Fruit fly (Drosophila melanogaster) whole organism, prepupa: ENCODE data around the gene CG2901.
A peak's percentile ranks its signal among the peaks of the same experiment; 100 is the strongest.

Experiments used
- Blimp-1 ChIP-seq: fragments of 200-800 bp; sonication (Bioruptor generic); optimal IDR thresholded peaks from 3 replicates; lab custom pipeline; 2017; ENCODE audit warnings: missing biosample characterization, missing genetic modification characterization, mild to moderate bottlenecking, moderate library complexity, missing genetic modification reagents
- CG10631 ChIP-seq: fragments of 200-800 bp; sonication (Bioruptor generic); optimal IDR thresholded peaks from 2 replicates; lab custom pipeline; 2016; ENCODE audit warnings: missing biosample characterization, missing genetic modification characterization
- CG10669 ChIP-seq: fragments of 200-800 bp; sonication (Bioruptor generic); optimal IDR thresholded peaks from 3 replicates; lab custom pipeline; 2018; ENCODE audit warnings: missing biosample characterization, mild to moderate bottlenecking, missing genetic modification characterization, moderate library complexity
- CG11294 ChIP-seq: fragments of 200-800 bp; sonication (Bioruptor generic); IDR thresholded peaks from 2 replicates; pipeline ENCODE4 v1.3.6; 2022; ENCODE audit warnings: missing biosample characterization, missing genetic modification characterization
- CG11762 ChIP-seq: fragments of 200-800 bp; sonication (Bioruptor generic); optimal IDR thresholded peaks from 3 replicates; lab custom pipeline; 2016; ENCODE audit warnings: missing biosample characterization, missing genetic modification characterization; ENCODE audit not compliant: insufficient read depth
- CG11902 ChIP-seq: fragments of 200-800 bp; sonication (Bioruptor generic); optimal IDR thresholded peaks from 3 replicates; lab custom pipeline; 2016; ENCODE audit warnings: missing biosample characterization, missing genetic modification characterization
- CG15336 ChIP-seq: fragments of 200-800 bp; sonication (Bioruptor generic); IDR thresholded peaks from 2 replicates; pipeline ENCODE4 v1.3.6; 2022; ENCODE audit warnings: missing biosample characterization, missing genetic modification characterization
- CG1621 ChIP-seq: fragments of 200-800 bp; sonication (Bioruptor generic); optimal IDR thresholded peaks from 3 replicates; lab custom pipeline; 2018; ENCODE audit warnings: missing biosample characterization, mild to moderate bottlenecking, missing genetic modification characterization
- CG16779 ChIP-seq: fragments of 200-800 bp; sonication (Bioruptor generic); optimal IDR thresholded peaks from 3 replicates; lab custom pipeline; 2017; ENCODE audit warnings: missing biosample characterization, mild to moderate bottlenecking, missing genetic modification characterization
- CG3032 ChIP-seq: fragments of 200-800 bp; optimal IDR thresholded peaks from 2 replicates; lab custom pipeline; 2019; ENCODE audit warnings: missing biosample characterization, mild to moderate bottlenecking, missing genetic modification characterization, moderate library complexity
- CG31627 ChIP-seq: fragments of 200-800 bp; sonication (Bioruptor generic); optimal IDR thresholded peaks from 3 replicates; lab custom pipeline; 2016; ENCODE audit warnings: missing biosample characterization, missing genetic modification characterization
- CG32006 ChIP-seq: fragments of 200-800 bp; sonication (Bioruptor generic); optimal IDR thresholded peaks from 3 replicates; lab custom pipeline; 2017; ENCODE audit warnings: missing biosample characterization, mild to moderate bottlenecking, missing genetic modification characterization
- CG34406 ChIP-seq: fragments of 200-800 bp; sonication (Bioruptor generic); optimal IDR thresholded peaks from 3 replicates; lab custom pipeline; 2016; ENCODE audit warnings: missing biosample characterization, missing genetic modification characterization
- CG3919 ChIP-seq: fragments of 200-800 bp; sonication (Bioruptor generic); optimal IDR thresholded peaks from 3 replicates; lab custom pipeline; 2016; ENCODE audit warnings: missing biosample characterization, missing genetic modification characterization
- CG4318 ChIP-seq: fragments of 200-800 bp; sonication (Bioruptor generic); optimal IDR thresholded peaks from 3 replicates; lab custom pipeline; 2017; ENCODE audit warnings: missing biosample characterization, mild to moderate bottlenecking, missing genetic modification characterization
- CG6163 ChIP-seq: fragments of 200-800 bp; sonication (Bioruptor generic); IDR thresholded peaks from 3 replicates; pipeline ENCODE4 v1.3.6; 2022; ENCODE audit warnings: missing biosample characterization, missing genetic modification characterization
- CG6276 ChIP-seq: fragments of 200-800 bp; sonication (Bioruptor generic); optimal IDR thresholded peaks from 2 replicates; lab custom pipeline; 2017; ENCODE audit warnings: missing biosample characterization, mild to moderate bottlenecking, missing genetic modification characterization
- CG6792 ChIP-seq: fragments of 200-800 bp; sonication (Bioruptor generic); optimal IDR thresholded peaks from 3 replicates; lab custom pipeline; 2016; ENCODE audit warnings: missing biosample characterization, missing genetic modification characterization
- CG6808 ChIP-seq: fragments of 200-800 bp; sonication (Bioruptor generic); optimal IDR thresholded peaks from 3 replicates; lab custom pipeline; 2017; ENCODE audit warnings: missing biosample characterization, missing genetic modification characterization, mild to moderate bottlenecking, moderate library complexity, missing genetic modification reagents
- CG6854 ChIP-seq: fragments of 200-800 bp; sonication (Bioruptor generic); optimal IDR thresholded peaks from 2 replicates; lab custom pipeline; 2017; ENCODE audit warnings: missing biosample characterization, mild to moderate bottlenecking, missing genetic modification characterization
- CG7368 ChIP-seq: fragments of 200-800 bp; sonication (Bioruptor generic); optimal IDR thresholded peaks from 3 replicates; lab custom pipeline; 2016; ENCODE audit warnings: missing biosample characterization, missing genetic modification characterization
- CG8119 ChIP-seq: fragments of 200-800 bp; sonication (Bioruptor generic); IDR thresholded peaks from 3 replicates; pipeline ENCODE4 v1.3.6; 2022; ENCODE audit warnings: missing biosample characterization, missing genetic modification characterization
- CG8632 ChIP-seq: fragments of 200-800 bp; sonication (Bioruptor generic); optimal IDR thresholded peaks from 3 replicates; lab custom pipeline; 2016; ENCODE audit warnings: missing biosample characterization, missing genetic modification characterization
- CG9139 ChIP-seq: fragments of 200-800 bp; sonication (Bioruptor generic); optimal IDR thresholded peaks from 3 replicates; lab custom pipeline; 2017; ENCODE audit warnings: missing biosample characterization, mild to moderate bottlenecking, missing genetic modification characterization
- Eip78C ChIP-seq: fragments of 200-800 bp; sonication (Bioruptor generic); peaks from one replicate; lab custom pipeline; 2016; ENCODE audit warnings: missing biosample characterization, missing genetic modification characterization
- Ets21C ChIP-seq: fragments of 200-800 bp; sonication (Bioruptor generic); optimal IDR thresholded peaks from 3 replicates; lab custom pipeline; 2016; ENCODE audit warnings: missing biosample characterization, missing genetic modification characterization
- Ets96B ChIP-seq: fragments of 200-800 bp; optimal IDR thresholded peaks from 2 replicates; lab custom pipeline; 2019; ENCODE audit warnings: missing biosample characterization, mild to moderate bottlenecking, missing genetic modification characterization, moderate library complexity
- Gug ChIP-seq: fragments of 200-800 bp; sonication (Bioruptor generic); IDR thresholded peaks from 2 replicates; pipeline ENCODE4 v1.3.6; 2022; ENCODE audit warnings: missing biosample characterization, missing genetic modification characterization
- Hr38 ChIP-seq: sonication (Bioruptor generic); optimal IDR thresholded peaks from 2 replicates; lab custom pipeline; 2016; ENCODE audit warnings: missing biosample characterization, missing genetic modification characterization
- Hr39 ChIP-seq: fragments of 200-800 bp; sonication (Bioruptor generic); optimal IDR thresholded peaks from 2 replicates; lab custom pipeline; 2016; ENCODE audit warnings: missing biosample characterization, missing genetic modification characterization
- Hr4 ChIP-seq: fragments of 200-800 bp; sonication (Bioruptor generic); optimal IDR thresholded peaks from 3 replicates; lab custom pipeline; 2016; ENCODE audit warnings: missing biosample characterization, missing genetic modification characterization
- Lpt ChIP-seq: fragments of 200-800 bp; sonication (Bioruptor generic); optimal IDR thresholded peaks from 3 replicates; lab custom pipeline; 2016; ENCODE audit warnings: missing biosample characterization, missing genetic modification characterization
- Met ChIP-seq: fragments of 200-800 bp; sonication (Bioruptor generic); optimal IDR thresholded peaks from 3 replicates; lab custom pipeline; 2016; ENCODE audit warnings: missing biosample characterization, missing genetic modification characterization
- OdsH ChIP-seq: fragments of 200-800 bp; sonication (Bioruptor generic); optimal IDR thresholded peaks from 3 replicates; lab custom pipeline; 2016; ENCODE audit warnings: missing biosample characterization, missing genetic modification characterization
- Smox ChIP-seq: fragments of 200-800 bp; sonication (Bioruptor generic); optimal IDR thresholded peaks from 3 replicates; lab custom pipeline; 2016; ENCODE audit warnings: missing biosample characterization, missing genetic modification characterization
- Sox102F ChIP-seq: fragments of 200-800 bp; sonication (Bioruptor generic); optimal IDR thresholded peaks from 2 replicates; lab custom pipeline; 2016; ENCODE audit warnings: missing biosample characterization, mild to moderate bottlenecking, missing genetic modification characterization
- Sox14 ChIP-seq: fragments of 200-800 bp; sonication (Bioruptor generic); optimal IDR thresholded peaks from 3 replicates; lab custom pipeline; 2016; ENCODE audit warnings: missing biosample characterization, missing genetic modification characterization
- Sox15 ChIP-seq: fragments of 200-800 bp; sonication (Bioruptor generic); optimal IDR thresholded peaks from 3 replicates; lab custom pipeline; 2016; ENCODE audit warnings: missing biosample characterization, missing genetic modification characterization
- achi ChIP-seq: fragments of 200-800 bp; sonication (Bioruptor generic); optimal IDR thresholded peaks from 3 replicates; lab custom pipeline; 2016; ENCODE audit warnings: missing biosample characterization, missing genetic modification characterization
- acj6 ChIP-seq: fragments of 200-800 bp; sonication (Bioruptor generic); optimal IDR thresholded peaks from 3 replicates; lab custom pipeline; 2016; ENCODE audit warnings: missing biosample characterization, missing genetic modification characterization
- cyc ChIP-seq: fragments of 200-800 bp; sonication (Bioruptor generic); optimal IDR thresholded peaks from 3 replicates; lab custom pipeline; 2016; ENCODE audit warnings: missing biosample characterization, missing genetic modification characterization
- dac ChIP-seq: fragments of 200-800 bp; sonication (Bioruptor generic); optimal IDR thresholded peaks from 2 replicates; lab custom pipeline; 2017; ENCODE audit warnings: missing biosample characterization, mild to moderate bottlenecking, missing genetic modification characterization
- dsx ChIP-seq: fragments of 200-800 bp; optimal IDR thresholded peaks from 3 replicates; lab custom pipeline; 2019; ENCODE audit warnings: missing biosample characterization, mild to moderate bottlenecking, missing genetic modification characterization, moderate library complexity; ENCODE audit not compliant: poor library complexity, severe bottlenecking
- fd85E ChIP-seq: fragments of 200-800 bp; sonication (Bioruptor generic); optimal IDR thresholded peaks from 3 replicates; lab custom pipeline; 2016; ENCODE audit warnings: missing biosample characterization, missing genetic modification characterization
- fkh ChIP-seq: fragments of 200-800 bp; sonication (Bioruptor generic); optimal IDR thresholded peaks from 3 replicates; lab custom pipeline; 2017; ENCODE audit warnings: missing biosample characterization, mild to moderate bottlenecking, missing genetic modification characterization, moderate library complexity
- lz ChIP-seq: fragments of 200-800 bp; sonication (Bioruptor generic); optimal IDR thresholded peaks from 3 replicates; lab custom pipeline; 2016; ENCODE audit warnings: missing biosample characterization, missing genetic modification characterization
- net ChIP-seq: fragments of 200-800 bp; sonication (Bioruptor generic); optimal IDR thresholded peaks from 3 replicates; lab custom pipeline; 2016; ENCODE audit warnings: missing biosample characterization, missing genetic modification characterization
- pdm3 ChIP-seq: fragments of 200-800 bp; sonication (Bioruptor generic); optimal IDR thresholded peaks from 3 replicates; lab custom pipeline; 2016; ENCODE audit warnings: missing biosample characterization, missing genetic modification characterization
- salr ChIP-seq, 2 experiments: fragments of 200-800 bp; sonication (Bioruptor generic); optimal IDR thresholded peaks; 3 replicates each; lab custom pipeline; 2016 to 2018; ENCODE audit warnings: missing biosample characterization in 2 of 2, missing genetic modification characterization in 2 of 2, mild to moderate bottlenecking in 1 of 2
- spab ChIP-seq: fragments of 200-800 bp; sonication (Bioruptor generic); optimal IDR thresholded peaks from 2 replicates; lab custom pipeline; 2017; ENCODE audit warnings: missing biosample characterization, mild to moderate bottlenecking, missing genetic modification characterization, missing genetic modification reagents
- svp ChIP-seq: fragments of 200-800 bp; sonication (Bioruptor generic); peaks from one replicate; lab custom pipeline; 2016; ENCODE audit warnings: missing biosample characterization, missing genetic modification characterization
- vri ChIP-seq: fragments of 200-800 bp; sonication (Bioruptor generic); optimal IDR thresholded peaks from 3 replicates; lab custom pipeline; 2016; ENCODE audit warnings: missing biosample characterization, mild to moderate bottlenecking, missing genetic modification characterization

The CG2901 gene

dm6 chrX:3868456-3869023 lies 40.5 kb downstream of the CG2901 start, which contains the start of gene CG2930:
CG2930 (plus strand) TSS chrX:3868973.
- no peak for TF ChIP-seq fkh (GFP tag; lab: Kevin White, UChicago)
- TF ChIP-seq Sox102F: peak; percentile 93
- peak; percentile 94 for TF ChIP-seq CG15336 (GFP tag; lab: Robert Waterston, UW)
- peak; percentile 89 for TF ChIP-seq CG6854
- peak; percentile 95 for TF ChIP-seq achi (GFP tag; lab: Kevin White, UChicago)
- peak; percentile 93 for TF ChIP-seq CG8119 (GFP tag; lab: Robert Waterston, UW)
- peak; percentile 97 for TF ChIP-seq Gug (GFP tag; lab: Robert Waterston, UW)
- peak; percentile 96 for TF ChIP-seq CG8632
- TF ChIP-seq svp (GFP tag; lab: Kevin White, UChicago): peak; percentile 96
- TF ChIP-seq Hr39 (GFP tag; lab: Kevin White, UChicago): peak; percentile 96
- peak; percentile 96 for TF ChIP-seq CG34406 (GFP tag; lab: Kevin White, UChicago)
- peak; percentile 94 for TF ChIP-seq spab (GFP tag; lab: Kevin White, UChicago)
- TF ChIP-seq CG6808: peak; percentile 94
- peak; percentile 89 for TF ChIP-seq dac (GFP tag; lab: Kevin White, UChicago)
- TF ChIP-seq CG10669 (GFP tag; lab: Kevin White, UChicago): peak; percentile 98
- TF ChIP-seq net (GFP tag; lab: Kevin White, UChicago): peak; percentile 96
- TF ChIP-seq CG1621 (tag; lab: Kevin White, UChicago): peak; percentile 97
- TF ChIP-seq Sox15 (GFP tag; lab: Kevin White, UChicago): peak; percentile 97
- peak; percentile 93 for TF ChIP-seq Ets21C (GFP tag; lab: Kevin White, UChicago)
- TF ChIP-seq Eip78C (GFP tag; lab: Kevin White, UChicago): peak; percentile 99
- TF ChIP-seq fd85E (GFP tag; lab: Kevin White, UChicago): peak; percentile 90
- peak; percentile 97 for TF ChIP-seq lz
- peak; percentile 97 for TF ChIP-seq cyc (GFP tag; lab: Kevin White, UChicago)
- peak; percentile 98 for TF ChIP-seq CG7368 (GFP tag; lab: Kevin White, UChicago)
- peak; percentile 92 for TF ChIP-seq CG11762
- peak; percentile 94 for TF ChIP-seq Smox (GFP tag; lab: Kevin White, UChicago)
- peak; percentile 89 for TF ChIP-seq CG6276 (GFP tag; lab: Kevin White, UChicago)
- TF ChIP-seq Met: peak; percentile 94
- peak; percentile 97 for TF ChIP-seq CG31627
- TF ChIP-seq CG11294 (GFP tag; lab: Robert Waterston, UW): peak; percentile 94
- peak; percentile 92 for TF ChIP-seq Lpt (GFP tag; lab: Kevin White, UChicago)
- TF ChIP-seq acj6: peak; percentile 97
- TF ChIP-seq CG16779: peak; percentile 92
- peak; percentile 90 for TF ChIP-seq CG4318 (GFP tag; lab: Kevin White, UChicago)
- peak; percentile 93 for TF ChIP-seq dsx (GFP tag; lab: Kevin White, UChicago)
- peak; percentile 91 for TF ChIP-seq Hr4
- TF ChIP-seq CG6792 (GFP tag; lab: Kevin White, UChicago): peak; percentile 98
- peak; percentile 96 for TF ChIP-seq CG32006 (GFP tag; lab: Kevin White, UChicago)
- TF ChIP-seq Ets96B: peak; percentile 94
- TF ChIP-seq pdm3: peak; percentile 97
- TF ChIP-seq Sox14 (GFP tag; lab: Kevin White, UChicago): peak; percentile 96
- no peak for TF ChIP-seq Hr38 (GFP tag; lab: Kevin White, UChicago)
- TF ChIP-seq OdsH (GFP tag; lab: Kevin White, UChicago): peak; percentile 97
- peak; percentile 96 for TF ChIP-seq CG10631
- TF ChIP-seq CG11902 (GFP tag; lab: Kevin White, UChicago): peak; percentile 97
- TF ChIP-seq CG3032 (tag; lab: Kevin White, UChicago): peak; percentile 95
- TF ChIP-seq CG3919: peak; percentile 98
- peak; percentile 99 for TF ChIP-seq CG6163
- peak; percentile 80 for TF ChIP-seq Blimp-1 (GFP tag; lab: Kevin White, UChicago)
- TF ChIP-seq vri (GFP tag; lab: Kevin White, UChicago): peak; percentile 85
- peak; percentile 92 for TF ChIP-seq CG9139 (GFP tag; lab: Kevin White, UChicago)
- peak; percentile 89 to 98 for TF ChIP-seq salr (GFP tag; optimal IDR thresholded peaks at IDR 0.05; lab: Kevin White, UChicago)
